Worm (Caenorhabditis elegans) whole organism, L4 larva: ENCODE data around the gene nol-9.
A peak's percentile ranks its signal among the peaks of the same experiment; 100 is the strongest.

Source experiments
- F26F4.8 ChIP-seq: fragments of 200-800 bp; sonication (Bioruptor generic); conservative IDR thresholded peaks from 2 replicates; pipeline ENCODE4 v1.3.6; 2022; ENCODE audit warnings: missing genetic modification characterization, missing compliant biosample characterization
- F37D6.2 ChIP-seq: sonication (generic microtip); optimal IDR thresholded peaks from 2 replicates; lab custom pipeline; 2016; ENCODE audit warnings: mild to moderate bottlenecking, missing genetic modification characterization, missing compliant biosample characterization
- R02D3.7 ChIP-seq: fragments of 150-350 bp; sonication (generic microtip); optimal IDR thresholded peaks from 3 replicates; lab custom pipeline; 2014; ENCODE audit warnings: missing biosample characterization, missing genetic modification characterization
- T20F7.1 ChIP-seq: fragments of 200-800 bp; sonication (Bioruptor generic); optimal IDR thresholded peaks from 2 replicates; lab custom pipeline; 2018; ENCODE audit warnings: mild to moderate bottlenecking, missing genetic modification characterization, missing compliant biosample characterization
- T26A8.4 ChIP-seq: fragments of 200-800 bp; sonication (Bioruptor generic); IDR thresholded peaks from 2 replicates; pipeline ENCODE4 v1.3.6; 2022; ENCODE audit warnings: missing genetic modification characterization, missing compliant biosample characterization
- Y105C5A.15 ChIP-seq: fragments of 200-800 bp; sonication (Bioruptor generic); IDR thresholded peaks from 2 replicates; pipeline ENCODE4 v1.3.6; 2022; ENCODE audit warnings: missing genetic modification characterization, missing compliant biosample characterization
- Y5F2A.4 ChIP-seq: fragments of 200-800 bp; sonication (Bioruptor generic); optimal IDR thresholded peaks from 2 replicates; lab custom pipeline; 2018; ENCODE audit warnings: mild to moderate bottlenecking, missing genetic modification characterization, missing compliant biosample characterization
- Y75B8A.6 ChIP-seq: fragments of 200-800 bp; sonication (Bioruptor generic); IDR thresholded peaks from 2 replicates; pipeline ENCODE4 v1.3.6; 2022; ENCODE audit warnings: missing genetic modification reagents, missing genetic modification characterization, missing compliant biosample characterization
- attf-4 ChIP-seq: sonication (generic microtip); optimal IDR thresholded peaks from 3 replicates; lab custom pipeline; 2017; ENCODE audit warnings: missing biosample characterization, missing genetic modification characterization
- ceh-20 ChIP-seq: fragments of 200-800 bp; sonication (Bioruptor generic); IDR thresholded peaks from 2 replicates; pipeline ENCODE4 v1.3.6; 2022; ENCODE audit warnings: missing genetic modification reagents, missing genetic modification characterization, missing compliant biosample characterization
- ceh-32 ChIP-seq: sonication (generic microtip); optimal IDR thresholded peaks from 2 replicates; lab custom pipeline; 2016; ENCODE audit warnings: mild to moderate bottlenecking, missing genetic modification characterization, missing compliant biosample characterization; ENCODE audit not compliant: poor library complexity
- ces-1 ChIP-seq: fragments of 150-350 bp; sonication (generic microtip); optimal IDR thresholded peaks from 4 replicates; lab custom pipeline; 2014; ENCODE audit warnings: missing biosample characterization, missing genetic modification reagents, missing genetic modification characterization
- cey-2 ChIP-seq: sonication (generic microtip); optimal IDR thresholded peaks from 3 replicates; lab custom pipeline; 2017; ENCODE audit warnings: missing genetic modification characterization, mild to moderate bottlenecking, missing compliant biosample characterization, antibody characterized with exemption, borderline replicate concordance; ENCODE audit not compliant: insufficient read depth
- daf-16 ChIP-seq, 3 experiments: sonication (generic microtip); optimal IDR thresholded peaks; 2 replicates each; lab custom pipeline; 2016 to 2017; ENCODE audit warnings: missing genetic modification characterization in 3 of 3, missing genetic modification reagents in 3 of 3, mild to moderate bottlenecking in 2 of 3, missing compliant biosample characterization in 2 of 3, missing biosample characterization in 1 of 3, moderate library complexity in 1 of 3
- dmd-8 ChIP-seq: fragments of 200-800 bp; sonication (Bioruptor generic); IDR thresholded peaks from 2 replicates; pipeline ENCODE4 v1.3.6; 2022; ENCODE audit warnings: missing genetic modification characterization, missing compliant biosample characterization
- dpl-1 ChIP-seq: fragments of 150-350 bp; optimal IDR thresholded peaks from 2 replicates; lab custom pipeline; 2014; ENCODE audit warnings: missing biosample characterization, missing genetic modification reagents, missing genetic modification characterization
- fos-1 ChIP-seq: fragments of 150-350 bp; optimal IDR thresholded peaks from 2 replicates; lab custom pipeline; 2014; ENCODE audit warnings: missing biosample characterization, missing genetic modification characterization
- hif-1 ChIP-seq, 2 experiments: sonication (generic microtip); optimal IDR thresholded peaks; 2 replicates each; lab custom pipeline; 2016 to 2017; ENCODE audit warnings: missing compliant biosample characterization in 2 of 2, missing genetic modification characterization in 2 of 2, missing genetic modification reagents in 2 of 2, missing genotype in 2 of 2, mild to moderate bottlenecking in 1 of 2
- hlh-11 ChIP-seq: fragments of 200-800 bp; sonication (Bioruptor generic); optimal IDR thresholded peaks from 2 replicates; lab custom pipeline; 2018; ENCODE audit warnings: mild to moderate bottlenecking, missing genetic modification characterization, missing compliant biosample characterization
- hlh-30 ChIP-seq: sonication (generic microtip); optimal IDR thresholded peaks from 2 replicates; lab custom pipeline; 2017; ENCODE audit warnings: antibody characterized with exemption, mild to moderate bottlenecking, missing genetic modification characterization, missing compliant biosample characterization; ENCODE audit not compliant: insufficient read depth
- hmg-1.1 ChIP-seq: fragments of 200-800 bp; sonication (Bioruptor generic); IDR thresholded peaks from 2 replicates; pipeline ENCODE4 v1.3.6; 2022; ENCODE audit warnings: missing genetic modification reagents, missing genetic modification characterization, missing compliant biosample characterization
- jun-1 ChIP-seq: fragments of 150-350 bp; optimal IDR thresholded peaks from 2 replicates; lab custom pipeline; 2014; ENCODE audit warnings: missing biosample characterization, missing genetic modification reagents, missing genetic modification characterization
- lim-7 ChIP-seq: fragments of 200-800 bp; sonication (Bioruptor generic); IDR thresholded peaks from 2 replicates; pipeline ENCODE4 v1.3.6; 2022; ENCODE audit warnings: missing genetic modification characterization, missing compliant biosample characterization
- lin-1 ChIP-seq: fragments of 200-800 bp; sonication (Bioruptor generic); IDR thresholded peaks from 2 replicates; pipeline ENCODE4 v1.3.6; 2022; ENCODE audit warnings: missing genetic modification reagents, missing genetic modification characterization, missing compliant biosample characterization
- lin-15B ChIP-seq: fragments of 150-350 bp; sonication (generic microtip); optimal IDR thresholded peaks from 3 replicates; lab custom pipeline; 2014; ENCODE audit warnings: missing biosample characterization, missing genetic modification characterization
- lin-38 ChIP-seq: fragments of 200-800 bp; sonication (Bioruptor generic); IDR thresholded peaks from 2 replicates; pipeline ENCODE4 v1.3.6; 2022; ENCODE audit warnings: missing genetic modification reagents, missing genetic modification characterization, missing compliant biosample characterization
- lsy-2 ChIP-seq, 2 experiments: fragments of 150-350 bp in 1 of 2; sonication (generic microtip) in 1 of 2; optimal IDR thresholded peaks; 2 replicates each; lab custom pipeline; 2014 to 2017; ENCODE audit warnings: missing biosample characterization in 2 of 2, missing genetic modification characterization in 2 of 2
- madf-5 ChIP-seq, 2 experiments: fragments of 200-800 bp; sonication (Bioruptor generic); IDR thresholded peaks; 2 replicates each; pipeline ENCODE4 v1.3.6; 2022; ENCODE audit warnings: missing compliant biosample characterization in 2 of 2, missing genetic modification characterization in 2 of 2
- mep-1 ChIP-seq: fragments of 150-350 bp; sonication (generic microtip); optimal IDR thresholded peaks from 3 replicates; lab custom pipeline; 2014; ENCODE audit warnings: missing biosample characterization, missing genetic modification characterization
- nhr-41 ChIP-seq: fragments of 200-800 bp; sonication (Bioruptor generic); IDR thresholded peaks from 2 replicates; pipeline ENCODE4 v1.3.6; 2022; ENCODE audit warnings: missing genetic modification reagents, missing genetic modification characterization, missing compliant biosample characterization
- pha-4 ChIP-seq, 2 experiments: fragments of 150-350 bp in 1 of 2; fragments of 200-800 bp in 1 of 2; sonication (Bioruptor generic) in 1 of 2; IDR thresholded peaks in 1 of 2; optimal IDR thresholded peaks in 1 of 2; 2 replicates each; pipeline versions ENCODE4 v1.3.6 to Lab custom; 2014 to 2022; ENCODE audit warnings: missing genetic modification characterization in 2 of 2, missing genetic modification reagents in 2 of 2, missing biosample characterization in 1 of 2, missing compliant biosample characterization in 1 of 2
- rbr-2 ChIP-seq: sonication (generic microtip); optimal IDR thresholded peaks from 2 replicates; lab custom pipeline; 2016; ENCODE audit warnings: missing genotype, missing genetic modification characterization, missing compliant biosample characterization
- sdz-12 ChIP-seq: fragments of 200-800 bp; sonication (Bioruptor generic); optimal IDR thresholded peaks from 2 replicates; lab custom pipeline; 2018; ENCODE audit warnings: mild to moderate bottlenecking, missing genetic modification characterization, missing compliant biosample characterization
- snpc-1.2 ChIP-seq: fragments of 200-800 bp; sonication (Bioruptor generic); IDR thresholded peaks from 2 replicates; pipeline ENCODE4 v1.3.6; 2022; ENCODE audit warnings: missing genetic modification reagents, missing genetic modification characterization, missing compliant biosample characterization
- spr-3 ChIP-seq: fragments of 200-800 bp; sonication (Bioruptor generic); optimal IDR thresholded peaks from 2 replicates; lab custom pipeline; 2018; ENCODE audit warnings: mild to moderate bottlenecking, missing genetic modification characterization, missing compliant biosample characterization
- tag-97 ChIP-seq: fragments of 200-800 bp; sonication (Bioruptor generic); IDR thresholded peaks from 2 replicates; pipeline ENCODE4 v1.3.6; 2022; ENCODE audit warnings: missing genetic modification characterization, missing compliant biosample characterization
- vab-7 ChIP-seq: fragments of 200-800 bp; sonication (Bioruptor generic); IDR thresholded peaks from 2 replicates; pipeline ENCODE4 v1.3.6; 2022; ENCODE audit warnings: missing genetic modification reagents, missing genetic modification characterization, missing compliant biosample characterization
- zip-2 ChIP-seq: fragments of 150-350 bp; optimal IDR thresholded peaks from 2 replicates; lab custom pipeline; 2014; ENCODE audit warnings: missing biosample characterization, missing genetic modification characterization
- ztf-7 ChIP-seq: fragments of 150-350 bp; optimal IDR thresholded peaks from 2 replicates; lab custom pipeline; 2014; ENCODE audit warnings: missing biosample characterization, missing genetic modification characterization

nol-9 gene

ce11 chrIV:13412845-13413383 lies 9.4 kb upstream of the nol-9 start, which contains the start of gene gcl-1 (continued):
- TF ChIP-seq daf-16 (GFP tag; optimal IDR thresholded peaks at IDR 0.05; lab: Kevin White, UChicago) (no peak), daf-16 (tag; optimal IDR thresholded peaks at IDR 0.05; lab: Kevin White, UChicago) (peak; percentile 50), cey-2 (tag; lab: Kevin White, UChicago) (no peak), hlh-30 (tag; lab: Kevin White, UChicago) (peak; percentile 91), lin-1 (GFP tag; lab: Robert Waterston, UW) (no peak), hmg-1.1 (GFP tag; lab: Robert Waterston, UW) (peak; percentile 47; the same call in 1 of the 2 replicates), ztf-7 (tag; lab: Kevin White, UChicago) (no peak), R02D3.7 (tag; lab: Kevin White, UChicago) (no peak), snpc-1.2 (GFP tag; lab: Robert Waterston, UW) (no peak), dmd-8 (GFP tag; lab: Robert Waterston, UW) (no peak), spr-3 (GFP tag; lab: Kevin White, UChicago) (no peak), mep-1 (tag; lab: Kevin White, UChicago) (peak; percentile 4), sdz-12 (GFP tag; lab: Kevin White, UChicago) (no peak), lin-38 (GFP tag; lab: Robert Waterston, UW) (no peak), Y5F2A.4 (GFP tag; lab: Kevin White, UChicago) (no peak), Y75B8A.6 (no peak), attf-4 (tag; lab: Kevin White, UChicago) (no peak), zip-2 (tag; lab: Kevin White, UChicago) (no peak), Y105C5A.15 (no peak), madf-5 (GFP tag; IDR thresholded peaks at IDR 0.05; lab: Robert Waterston, UW) (no peak), dpl-1 (no peak), jun-1 (tag; lab: Kevin White, UChicago) (no peak), lin-15B (tag; lab: Kevin White, UChicago) (no peak), lim-7 (GFP tag; lab: Robert Waterston, UW) (no peak), pha-4 (GFP tag; IDR thresholded peaks at IDR 0.05; lab: Robert Waterston, UW) (no peak), pha-4 (tag; optimal IDR thresholded peaks at IDR 0.05; lab: Kevin White, UChicago) (no peak), T20F7.1 (GFP tag; lab: Kevin White, UChicago) (no peak), ceh-20 (no peak), vab-7 (GFP tag; lab: Robert Waterston, UW) (no peak), hif-1 (tag; optimal IDR thresholded peaks at IDR 0.05; lab: Kevin White, UChicago) (no peak), fos-1 (tag; lab: Kevin White, UChicago) (no peak), ces-1 (GFP tag; lab: Kevin White, UChicago) (no peak), lsy-2 (tag; optimal IDR thresholded peaks at IDR 0.05; lab: Kevin White, UChicago) (peak in 1 of 2 experiments; percentile 28), hlh-11 (tag; lab: Kevin White, UChicago) (no peak), T26A8.4 (GFP tag; lab: Robert Waterston, UW) (no peak), F26F4.8 (no peak), rbr-2 (no peak), F37D6.2 (tag; lab: Kevin White, UChicago) (no peak), nhr-41 (GFP tag; lab: Robert Waterston, UW) (no peak), ceh-32 (tag; lab: Kevin White, UChicago) (no peak), tag-97 (GFP tag; lab: Robert Waterston, UW) (no peak)
- TF ChIP-seq, all 104 proteins: peak for 9
